Worm (Caenorhabditis elegans) whole organism, L2 larva: ENCODE data around the gene frm-3.

Experiments used
- C34F6.9 ChIP-seq: fragments of 150-350 bp; optimal IDR thresholded peaks from 2 replicates; lab custom pipeline; 2014; ENCODE audit warnings: missing biosample characterization, missing genetic modification characterization
- F13H6.1 ChIP-seq: sonication (generic microtip); optimal IDR thresholded peaks from 2 replicates; lab custom pipeline; 2016; ENCODE audit warnings: missing genetic modification characterization, missing compliant biosample characterization
- Y55F3AM.14 ChIP-seq: fragments of 200-800 bp; sonication (Bioruptor generic); optimal IDR thresholded peaks from 2 replicates; lab custom pipeline; 2018; ENCODE audit warnings: mild to moderate bottlenecking, missing genetic modification characterization, missing compliant biosample characterization
- ZK546.5 ChIP-seq: sonication (generic microtip); optimal IDR thresholded peaks from 2 replicates; lab custom pipeline; 2017; ENCODE audit warnings: missing biosample characterization, missing genetic modification characterization
- aly-2 ChIP-seq: fragments of 150-350 bp; optimal IDR thresholded peaks from 2 replicates; lab custom pipeline; 2014; ENCODE audit warnings: missing biosample characterization, missing genetic modification characterization
- ama-1 ChIP-seq: fragments of 150-350 bp; optimal IDR thresholded peaks from 2 replicates; lab custom pipeline; 2018; ENCODE audit warnings: inconsistent platforms
- ceh-16 ChIP-seq: fragments of 150-350 bp; optimal IDR thresholded peaks from 2 replicates; lab custom pipeline; 2014; ENCODE audit warnings: missing biosample characterization, missing genetic modification characterization
- ceh-82 ChIP-seq: fragments of 150-350 bp; optimal IDR thresholded peaks from 2 replicates; lab custom pipeline; 2014; ENCODE audit warnings: missing biosample characterization, missing genetic modification characterization
- crh-2 ChIP-seq: sonication (generic microtip); optimal IDR thresholded peaks from 2 replicates; lab custom pipeline; 2017; ENCODE audit warnings: missing biosample characterization, missing genetic modification characterization
- dmd-4 ChIP-seq: sonication (generic microtip); optimal IDR thresholded peaks from 2 replicates; lab custom pipeline; 2017; ENCODE audit warnings: missing biosample characterization, missing genetic modification characterization
- egl-27 ChIP-seq: sonication (generic microtip); optimal IDR thresholded peaks from 3 replicates; lab custom pipeline; 2017; ENCODE audit warnings: missing biosample characterization, missing genetic modification reagents, missing genetic modification characterization
- elt-1 ChIP-seq: fragments of 150-350 bp; optimal IDR thresholded peaks from 2 replicates; lab custom pipeline; 2014; ENCODE audit warnings: missing biosample characterization, missing genetic modification characterization
- elt-3 ChIP-seq: sonication (generic microtip); optimal IDR thresholded peaks from 2 replicates; lab custom pipeline; 2017; ENCODE audit warnings: missing biosample characterization, missing genetic modification characterization
- lin-11 ChIP-seq: fragments of 150-350 bp; sonication (generic microtip); optimal IDR thresholded peaks from 2 replicates; lab custom pipeline; 2014; ENCODE audit warnings: missing biosample characterization, missing genetic modification characterization, inconsistent platforms, mixed read lengths
- lin-13 ChIP-seq: fragments of 150-350 bp; optimal IDR thresholded peaks from 2 replicates; lab custom pipeline; 2014; ENCODE audit warnings: missing biosample characterization, missing genetic modification reagents, missing genetic modification characterization
- lsy-2 ChIP-seq, 2 experiments: fragments of 150-350 bp in 1 of 2; sonication (generic microtip) in 1 of 2; optimal IDR thresholded peaks; 2 replicates each; lab custom pipeline; 2014 to 2017; ENCODE audit warnings: missing biosample characterization in 2 of 2, missing genetic modification characterization in 2 of 2
- mab-5 ChIP-seq: fragments of 150-350 bp; optimal IDR thresholded peaks from 2 replicates; lab custom pipeline; 2014; ENCODE audit warnings: missing biosample characterization, missing genetic modification characterization
- mbf-1 ChIP-seq: sonication (generic microtip); optimal IDR thresholded peaks from 2 replicates; lab custom pipeline; 2017; ENCODE audit warnings: missing biosample characterization, missing genetic modification characterization
- mdl-1 ChIP-seq, 2 experiments: fragments of 150-350 bp in 1 of 2; sonication (generic microtip) in 1 of 2; optimal IDR thresholded peaks; 2 replicates each; lab custom pipeline; 2017; ENCODE audit warnings: missing biosample characterization in 2 of 2, missing genetic modification characterization in 2 of 2
- nhr-10 ChIP-seq: sonication (generic microtip); optimal IDR thresholded peaks from 2 replicates; lab custom pipeline; 2017; ENCODE audit warnings: missing biosample characterization, missing genetic modification characterization
- nhr-11 ChIP-seq: fragments of 150-350 bp; optimal IDR thresholded peaks from 2 replicates; lab custom pipeline; 2014; ENCODE audit warnings: missing biosample characterization, missing genetic modification characterization
- nhr-129 ChIP-seq: fragments of 150-350 bp; optimal IDR thresholded peaks from 2 replicates; lab custom pipeline; 2014; ENCODE audit warnings: missing biosample characterization, missing genetic modification characterization
- nhr-21 ChIP-seq: fragments of 150-350 bp; optimal IDR thresholded peaks from 2 replicates; lab custom pipeline; 2014; ENCODE audit warnings: missing biosample characterization, missing genetic modification characterization
- nhr-23 ChIP-seq: fragments of 150-350 bp; optimal IDR thresholded peaks from 2 replicates; lab custom pipeline; 2014; ENCODE audit warnings: missing biosample characterization, missing genetic modification reagents, missing genetic modification characterization
- nhr-25 ChIP-seq: fragments of 150-350 bp; sonication (generic microtip); optimal IDR thresholded peaks from 3 replicates; lab custom pipeline; 2014; ENCODE audit warnings: missing biosample characterization, missing genetic modification characterization
- nhr-6 ChIP-seq: fragments of 150-350 bp; optimal IDR thresholded peaks from 2 replicates; lab custom pipeline; 2014; ENCODE audit warnings: missing biosample characterization, missing genetic modification characterization
- peb-1 ChIP-seq: fragments of 150-350 bp; optimal IDR thresholded peaks from 2 replicates; lab custom pipeline; 2014; ENCODE audit warnings: missing biosample characterization, missing genetic modification characterization
- sem-4 ChIP-seq: fragments of 150-350 bp; optimal IDR thresholded peaks from 2 replicates; lab custom pipeline; 2014; ENCODE audit warnings: missing biosample characterization, missing genetic modification reagents, missing genetic modification characterization
- skn-1 ChIP-seq: sonication (generic microtip); optimal IDR thresholded peaks from 2 replicates; lab custom pipeline; 2017; ENCODE audit warnings: missing biosample characterization, missing genetic modification characterization
- sma-3 ChIP-seq: sonication (generic microtip); optimal IDR thresholded peaks from 2 replicates; lab custom pipeline; 2016; ENCODE audit warnings: missing genetic modification reagents, missing genetic modification characterization, missing compliant biosample characterization
- sma-9 ChIP-seq, 2 experiments: fragments of 150-350 bp in 1 of 2; sonication (generic microtip) in 1 of 2; optimal IDR thresholded peaks; 2 replicates each; lab custom pipeline; 2014 to 2016; ENCODE audit warnings: missing genetic modification characterization in 2 of 2, mild to moderate bottlenecking in 1 of 2, missing biosample characterization in 1 of 2, missing compliant biosample characterization in 1 of 2, missing genetic modification reagents in 1 of 2, moderate library complexity in 1 of 2
- snpc-4 ChIP-seq: fragments of 150-350 bp; optimal IDR thresholded peaks from 2 replicates; lab custom pipeline; 2014; ENCODE audit warnings: missing biosample characterization, missing genetic modification characterization
- unc-39 ChIP-seq: fragments of 150-350 bp; optimal IDR thresholded peaks from 2 replicates; lab custom pipeline; 2014; ENCODE audit warnings: missing biosample characterization, missing genetic modification characterization
- unc-55 ChIP-seq: fragments of 150-350 bp; sonication (generic microtip); optimal IDR thresholded peaks from 3 replicates; lab custom pipeline; 2014; ENCODE audit warnings: missing biosample characterization, missing genetic modification reagents, missing genetic modification characterization
- zag-1 ChIP-seq: fragments of 150-350 bp; optimal IDR thresholded peaks from 2 replicates; lab custom pipeline; 2014; ENCODE audit warnings: missing biosample characterization, missing genetic modification characterization
- ztf-1 ChIP-seq: fragments of 200-800 bp; sonication (Bioruptor generic); conservative IDR thresholded peaks from 2 replicates; pipeline ENCODE4 v1.3.6; 2022; ENCODE audit warnings: missing genetic modification characterization, missing compliant biosample characterization
- ztf-11 ChIP-seq: sonication (generic microtip); optimal IDR thresholded peaks from 2 replicates; lab custom pipeline; 2017; ENCODE audit warnings: missing biosample characterization, missing genetic modification characterization

Gene frm-3

ce11 chrX:11571714-11572113 lies 591 bp upstream of the frm-3 start:
- TF ChIP-seq dmd-4 (tag; lab: Kevin White, UChicago) (no peak), ceh-82 (no peak), skn-1 (tag; lab: Kevin White, UChicago) (no peak), lin-11 (tag; lab: Kevin White, UChicago) (no peak), ZK546.5 (no peak), C34F6.9 (no peak), elt-3 (tag; lab: Kevin White, UChicago) (no peak), snpc-4 (no peak), ama-1 (no peak), zag-1 (tag; lab: Kevin White, UChicago) (peak; percentile 52), peb-1 (tag; lab: Kevin White, UChicago) (no peak), F13H6.1 (tag; lab: Kevin White, UChicago) (peak; percentile 15), nhr-21 (tag; lab: Kevin White, UChicago) (no peak), unc-55 (GFP tag; lab: Kevin White, UChicago) (peak; percentile 28), egl-27 (no peak), sma-9 (GFP tag; optimal IDR thresholded peaks at IDR 0.05; lab: Kevin White, UChicago) (no peak), sma-9 (tag; optimal IDR thresholded peaks at IDR 0.05; lab: Kevin White, UChicago) (no peak), mdl-1 (tag; optimal IDR thresholded peaks at IDR 0.05; lab: Kevin White, UChicago) (peak in 1 of 2 experiments; percentile 9), Y55F3AM.14 (no peak), nhr-25 (tag; lab: Kevin White, UChicago) (no peak), lsy-2 (tag; optimal IDR thresholded peaks at IDR 0.05; lab: Kevin White, UChicago) (peak in 1 of 2 experiments; percentile 11), nhr-10 (tag; lab: Kevin White, UChicago) (no peak), sma-3 (GFP tag; lab: Kevin White, UChicago) (no peak), ceh-16 (tag; lab: Kevin White, UChicago) (no peak), ztf-11 (tag; lab: Kevin White, UChicago) (no peak), crh-2 (tag; lab: Kevin White, UChicago) (no peak), nhr-129 (no peak), nhr-23 (tag; lab: Kevin White, UChicago) (no peak), mab-5 (tag; lab: Kevin White, UChicago) (no peak), sem-4 (tag; lab: Kevin White, UChicago) (no peak)

ce11 chrX:11574167-11574566 lies 1.9 kb downstream of the frm-3 start:
- TF ChIP-seq nhr-6 (tag; lab: Kevin White, UChicago): no peak
- no peak for TF ChIP-seq sma-3 (GFP tag; lab: Kevin White, UChicago)
- no peak for TF ChIP-seq ceh-16 (tag; lab: Kevin White, UChicago)
- TF ChIP-seq aly-2 (tag; lab: Kevin White, UChicago): no peak
- peak; percentile 36 for TF ChIP-seq nhr-129
- no peak for TF ChIP-seq nhr-11 (tag; lab: Kevin White, UChicago)
- no peak for TF ChIP-seq mbf-1 (tag; lab: Kevin White, UChicago)
- no peak for TF ChIP-seq nhr-21 (tag; lab: Kevin White, UChicago)
- peak; percentile 2 for TF ChIP-seq F13H6.1 (tag; lab: Kevin White, UChicago)
- no peak for TF ChIP-seq lin-13 (GFP tag; lab: Kevin White, UChicago)

ce11 chrX:11576429-11577088 lies 4.3 kb downstream of the frm-3 start:
- TF ChIP-seq aly-2 (tag; lab: Kevin White, UChicago): no peak
- no peak for TF ChIP-seq sem-4 (tag; lab: Kevin White, UChicago)
- TF ChIP-seq ceh-82: no peak
- peak; percentile 82 for TF ChIP-seq mab-5 (tag; lab: Kevin White, UChicago)
- TF ChIP-seq elt-3 (tag; lab: Kevin White, UChicago): no peak
- TF ChIP-seq unc-39 (tag; lab: Kevin White, UChicago): no peak
- TF ChIP-seq ztf-1 (GFP tag; lab: Robert Waterston, UW): no peak
- TF ChIP-seq mdl-1 (tag; optimal IDR thresholded peaks at IDR 0.05; lab: Kevin White, UChicago): peak in 1 of 2 experiments; percentile 6
- TF ChIP-seq elt-1: no peak
- no peak for TF ChIP-seq nhr-23 (tag; lab: Kevin White, UChicago)
